Fruit fly (Drosophila melanogaster): ENCODE results near the gene Sfp24Ba.

The Sfp24Ba gene

DNA sequence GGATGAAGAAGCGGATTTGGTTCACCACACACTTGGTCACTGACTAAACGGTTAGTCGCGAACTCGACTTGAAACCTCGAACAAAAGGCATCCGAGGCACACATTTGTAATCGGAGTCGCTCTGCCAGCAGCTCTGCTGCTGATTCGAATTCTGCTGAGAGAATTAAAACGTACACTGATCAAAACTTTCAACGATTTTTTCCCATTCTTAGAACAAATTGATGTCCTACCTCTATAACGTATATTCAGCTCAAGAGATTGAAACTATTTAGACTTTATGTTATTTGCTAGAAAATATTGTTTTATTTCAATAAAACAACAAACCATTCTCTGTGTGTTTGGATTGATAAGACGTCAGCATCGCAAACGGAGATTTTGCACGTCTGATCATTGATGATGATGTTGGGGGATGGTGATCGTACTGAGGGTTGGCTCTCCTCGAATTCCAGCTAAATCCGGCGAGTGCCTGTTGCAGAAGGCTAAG lies 37.1 kb upstream of the Sfp24Ba start, which contains the start of gene CG31778 (continued):
- TF ChIP-seq CG11695 (GFP tag; IDR thresholded peaks at IDR 0.05) (0 out of 3 replicates have a peak, but pooled peaks have one; percentile 43), disco-r (GFP tag; optimal IDR thresholded peaks at IDR 0.05) (no peak), Dip3 (GFP tag; optimal IDR thresholded peaks at IDR 0.05) (peak; percentile 9), CG30403 (GFP tag; optimal IDR thresholded peaks at IDR 0.05) (no peak), CG4707 (GFP tag; optimal IDR thresholded peaks at IDR 0.05) (no peak), sna (GFP tag; IDR thresholded peaks at IDR 0.05; ENCODE audit: partially characterized antibody) (no peak), CG12219 (GFP tag; optimal IDR thresholded peaks at IDR 0.05) (no peak), Camta (GFP tag; optimal IDR thresholded peaks at IDR 0.05) (no peak), CG12769 (tag; optimal IDR thresholded peaks at IDR 0.05) (peak; percentile 35), Fer3 (tag; optimal IDR thresholded peaks at IDR 0.05) (no peak), CG18619 (GFP tag; optimal IDR thresholded peaks at IDR 0.05) (no peak), Trl (optimal IDR thresholded peaks at IDR 0.05) (no peak), Trl (GFP tag; optimal IDR thresholded peaks at IDR 0.05) (no peak), sc (optimal IDR thresholded peaks at IDR 0.05) (no peak), sc (GFP tag; optimal IDR thresholded peaks at IDR 0.05) (no peak), lbe (GFP tag; optimal IDR thresholded peaks at IDR 0.05) (peak; percentile 84), CG7372 (GFP tag; IDR thresholded peaks at IDR 0.05) (no peak), CG1024 (GFP tag; IDR thresholded peaks at IDR 0.05) (no peak), ap (GFP tag; IDR thresholded peaks at IDR 0.05) (no peak), kni (GFP tag; optimal IDR thresholded peaks at IDR 0.05) (no peak), danr (GFP tag; IDR thresholded peaks at IDR 0.05) (peak; percentile 22; the same call in 1 of the 2 replicates), CG15269 (tag; optimal IDR thresholded peaks at IDR 0.05) (peak; percentile 2), tap (tag; optimal IDR thresholded peaks at IDR 0.05) (no peak), bab2 (GFP tag; optimal IDR thresholded peaks at IDR 0.05) (no peak), lab (GFP tag; optimal IDR thresholded peaks at IDR 0.05) (peak; percentile 26), Med (GFP tag) (peak; percentile 72), Hmx (GFP tag; optimal IDR thresholded peaks at IDR 0.05) (no peak), knrl (GFP tag; IDR thresholded peaks at IDR 0.05; ENCODE audit: partially characterized antibody) (no peak), Dp (GFP tag; optimal IDR thresholded peaks at IDR 0.05) (no peak), Xrp1 (GFP tag; IDR thresholded peaks at IDR 0.05) (no peak), CG5180 (GFP tag; optimal IDR thresholded peaks at IDR 0.05) (no peak), Ets97D (GFP tag; optimal IDR thresholded peaks at IDR 0.05) (no peak), eve (GFP tag; optimal IDR thresholded peaks at IDR 0.05) (no peak), Sry-δ (GFP tag; optimal IDR thresholded peaks at IDR 0.05) (no peak), CHES-1-like (GFP tag; optimal IDR thresholded peaks at IDR 0.05) (no peak), cwo (GFP tag; optimal IDR thresholded peaks at IDR 0.05) (peak; percentile 25), ci (GFP tag; IDR thresholded peaks at IDR 0.05) (no peak), Usf (GFP tag; optimal IDR thresholded peaks at IDR 0.05) (no peak), nom (GFP tag; optimal IDR thresholded peaks at IDR 0.05) (peak; percentile 68), CG18764 (GFP tag; optimal IDR thresholded peaks at IDR 0.05) (no peak), Fer1 (GFP tag; optimal IDR thresholded peaks at IDR 0.05) (peak; percentile 22), CG10543 (GFP tag; optimal IDR thresholded peaks at IDR 0.05) (peak; percentile 0), CG1233 (GFP tag; optimal IDR thresholded peaks at IDR 0.05) (no peak), Dfd (GFP tag; optimal IDR thresholded peaks at IDR 0.05) (no peak), nerfin-1 (tag; optimal IDR thresholded peaks at IDR 0.05) (no peak), CG14441 (GFP tag; IDR thresholded peaks at IDR 0.05) (no peak), Rfx (GFP tag; IDR thresholded peaks at IDR 0.05) (peak; percentile 62), CG8290 (GFP tag; optimal IDR thresholded peaks at IDR 0.05) (no peak), CG8290 (tag; optimal IDR thresholded peaks at IDR 0.05) (peak in 1 of 2 experiments; percentile 36), Hr78 (GFP tag; optimal IDR thresholded peaks at IDR 0.05) (no peak), CG11560 (tag; IDR thresholded peaks at IDR 0.05) (no peak), inv (GFP tag; IDR thresholded peaks at IDR 0.05; ENCODE audit: partially characterized antibody) (no peak)
